Worm (Caenorhabditis elegans): Measurements from ENCODE around the gene ZK105.12.

DNA sequence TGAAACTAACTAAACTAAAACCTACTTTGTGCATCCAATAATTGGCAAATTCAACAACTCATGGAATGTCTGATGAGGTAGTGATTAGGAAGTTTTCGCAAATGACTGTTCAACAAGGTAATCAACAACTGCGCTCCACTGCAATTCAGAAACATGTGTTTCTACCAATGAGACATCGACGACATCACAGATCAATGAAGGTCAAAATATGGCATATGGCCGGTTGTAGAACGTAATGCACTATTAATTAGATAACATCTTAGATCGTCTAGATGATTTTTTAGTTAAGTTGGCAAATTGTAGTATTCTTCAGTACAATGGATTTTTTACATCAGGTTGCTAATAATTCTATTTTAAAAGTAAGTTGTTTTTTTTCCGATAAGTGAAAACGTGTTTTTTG, 29.7 kb downstream of the ZK105.12 start, which contains the start of the genes nhr-94 and nhr-152:
- no peak for TF ChIP-seq R02D3.7 (tag; optimal IDR thresholded peaks at IDR 0.05)
- no peak for TF ChIP-seq egl-43 (GFP tag; IDR thresholded peaks at IDR 0.05)
- no peak for TF ChIP-seq nhr-237 (tag; optimal IDR thresholded peaks at IDR 0.05)
- no peak for TF ChIP-seq saeg-2 (GFP tag; IDR thresholded peaks at IDR 0.05)
- no peak for TF ChIP-seq dve-1 (tag; optimal IDR thresholded peaks at IDR 0.05; ENCODE audit: insufficient read depth)
- TF ChIP-seq hlh-30 (tag; optimal IDR thresholded peaks at IDR 0.05; ENCODE audit: insufficient read depth) = peak; percentile 58
- TF ChIP-seq ama-1 (optimal IDR thresholded peaks at IDR 0.05) = no peak
- TF ChIP-seq nhr-6 (tag; optimal IDR thresholded peaks at IDR 0.05) = no peak
- no peak for TF ChIP-seq daf-12 (tag; optimal IDR thresholded peaks at IDR 0.05)
- no peak for TF ChIP-seq lin-1 (GFP tag; IDR thresholded peaks at IDR 0.05)
- TF ChIP-seq Y105C5A.15 (GFP tag; IDR thresholded peaks at IDR 0.05) = no peak
- TF ChIP-seq unc-62 (GFP tag; optimal IDR thresholded peaks at IDR 0.05 in 1 of 2) = no peak
- TF ChIP-seq unc-62 (tag; optimal IDR thresholded peaks at IDR 0.05) = no peak

All from whole organism, L4 larva.